Comparison of ENCODE assay signal across 1 fruit fly cellular context in the genomic region with DNA sequence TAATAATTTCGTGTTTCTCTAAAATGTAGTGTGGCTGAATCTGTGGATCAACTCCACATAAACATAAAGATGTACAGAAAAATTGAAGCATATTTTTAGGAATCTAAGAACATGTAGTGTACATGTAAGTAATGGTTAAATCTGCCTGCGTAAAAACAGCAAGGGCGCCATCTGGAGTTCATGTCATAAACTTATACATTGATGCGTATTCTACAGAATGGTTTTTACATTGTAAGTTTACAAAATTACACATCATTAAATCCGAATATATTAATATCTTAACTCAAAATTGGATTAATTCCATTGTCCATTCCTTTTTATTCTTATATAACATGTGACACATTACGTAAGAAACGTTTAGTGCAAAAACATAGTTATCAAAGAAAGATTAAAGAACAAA.
TF ChIP-seq lines count a peak whose summit lies in the region.

No protein-coding gene starts in this region.

TF ChIP-seq in whole organism, embryonic, 481 proteins besides CTCF, POLR2A, EP300 and RAD21 (continued from another document):
- TF ChIP-seq NFAT (GFP tag; IDR thresholded peaks at IDR 0.05; lab: Robert Waterston, UW) (peak; percentile 17; the same call in 1 of the 2 replicates), sna (GFP tag; IDR thresholded peaks at IDR 0.05; lab: Robert Waterston, UW; ENCODE audit: partially characterized antibody) (no peak), Rfx (GFP tag; IDR thresholded peaks at IDR 0.05; lab: Robert Waterston, UW) (peak; percentile 31; the same call in 1 of the 2 replicates), Blimp-1 (GFP tag; optimal IDR thresholded peaks at IDR 0.05; lab: Kevin White, UChicago) (no peak), pho (GFP tag; optimal IDR thresholded peaks at IDR 0.05; lab: Kevin White, UChicago) (peak; percentile 31), CG6854 (GFP tag; optimal IDR thresholded peaks at IDR 0.05; lab: Kevin White, UChicago) (no peak), CG32532 (GFP tag; IDR thresholded peaks at IDR 0.05; lab: Robert Waterston, UW) (peak; percentile 39), Opbp (GFP tag; IDR thresholded peaks at IDR 0.05; lab: Robert Waterston, UW; ENCODE audit: partially characterized antibody) (peak; percentile 56; the same call in 1 of the 3 replicates), CG15696 (tag; optimal IDR thresholded peaks at IDR 0.05; lab: Kevin White, UChicago) (peak; percentile 31), Max (GFP tag; optimal IDR thresholded peaks at IDR 0.05; lab: Kevin White, UChicago) (peak; percentile 13), Abd-B (GFP tag; optimal IDR thresholded peaks at IDR 0.05; lab: Kevin White, UChicago) (peak; percentile 29), Fer1 (GFP tag; optimal IDR thresholded peaks at IDR 0.05; lab: Kevin White, UChicago) (peak; percentile 4), CoRest (tag; optimal IDR thresholded peaks at IDR 0.05; lab: Kevin White, UChicago) (peak; percentile 4), Trl (optimal IDR thresholded peaks at IDR 0.05; lab: Kevin White, UChicago) (no peak), Trl (GFP tag; optimal IDR thresholded peaks at IDR 0.05; lab: Kevin White, UChicago) (peak; percentile 3), dpn (GFP tag; optimal IDR thresholded peaks at IDR 0.05; lab: Kevin White, UChicago) (peak in 1 of 2 experiments; percentile 7), D19A (tag; optimal IDR thresholded peaks at IDR 0.05; lab: Kevin White, UChicago) (peak; percentile 86), CG15011 (GFP tag; optimal IDR thresholded peaks at IDR 0.05; lab: Kevin White, UChicago) (no peak), Dip2 (GFP tag; IDR thresholded peaks at IDR 0.05; lab: Robert Waterston, UW) (peak; percentile 95), CG16779 (GFP tag; IDR thresholded peaks at IDR 0.05; lab: Robert Waterston, UW) (no peak), her (GFP tag; optimal IDR thresholded peaks at IDR 0.05; lab: Kevin White, UChicago) (no peak), abd-A (tag; optimal IDR thresholded peaks at IDR 0.05; lab: Kevin White, UChicago) (no peak), CG42726 (GFP tag; IDR thresholded peaks at IDR 0.05; lab: Robert Waterston, UW; ENCODE audit: partially characterized antibody) (peak; percentile 82), bowl (GFP tag; IDR thresholded peaks at IDR 0.05; lab: Robert Waterston, UW) (no peak), mam (GFP tag; optimal IDR thresholded peaks at IDR 0.05; lab: Kevin White, UChicago) (peak; percentile 12), stwl (tag; optimal IDR thresholded peaks at IDR 0.05; lab: Kevin White, UChicago) (peak; percentile 78), trem (tag; optimal IDR thresholded peaks at IDR 0.05; lab: Kevin White, UChicago) (peak; percentile 39), CG9437 (GFP tag; optimal IDR thresholded peaks at IDR 0.05; lab: Kevin White, UChicago) (peak; percentile 49), bbx (GFP tag; IDR thresholded peaks at IDR 0.05; lab: Robert Waterston, UW; ENCODE audit: partially characterized antibody) (peak; percentile 60; the same call in 1 of the 2 replicates), tgo (GFP tag; IDR thresholded peaks at IDR 0.05; lab: Robert Waterston, UW) (no peak), Hsf (GFP tag; optimal IDR thresholded peaks at IDR 0.05; lab: Kevin White, UChicago) (peak; percentile 17), CG4328 (GFP tag; optimal IDR thresholded peaks at IDR 0.05; lab: Kevin White, UChicago) (no peak), Nf-YC (tag; optimal IDR thresholded peaks at IDR 0.05; lab: Kevin White, UChicago) (peak; percentile 0), CG14710 (tag; optimal IDR thresholded peaks at IDR 0.05; lab: Kevin White, UChicago) (peak; percentile 35), bcd (GFP tag; optimal IDR thresholded peaks at IDR 0.05; lab: Kevin White, UChicago) (peak; percentile 30), amos (GFP tag; IDR thresholded peaks at IDR 0.05; lab: Robert Waterston, UW; ENCODE audit: partially characterized antibody) (peak; percentile 80), sens (GFP tag; lab: Kevin White, UChicago) (peak; percentile 78), CG12104 (GFP tag; optimal IDR thresholded peaks at IDR 0.05; lab: Kevin White, UChicago) (no peak), CG6689 (GFP tag; IDR thresholded peaks at IDR 0.05; lab: Robert Waterston, UW) (no peak), CG14441 (GFP tag; IDR thresholded peaks at IDR 0.05; lab: Robert Waterston, UW) (no peak), Xbp1 (GFP tag; optimal IDR thresholded peaks at IDR 0.05; lab: Kevin White, UChicago) (peak; percentile 42), Stat92E (GFP tag; optimal IDR thresholded peaks at IDR 0.05; lab: Kevin White, UChicago) (peak in 1 of 3 experiments; percentile 22), trh (GFP tag; optimal IDR thresholded peaks at IDR 0.05; lab: Kevin White, UChicago) (no peak), CG4404 (GFP tag; IDR thresholded peaks at IDR 0.05; lab: Robert Waterston, UW) (no peak), Mad (GFP tag; optimal IDR thresholded peaks at IDR 0.05; lab: Kevin White, UChicago) (peak; percentile 7), CG13624 (GFP tag; optimal IDR thresholded peaks at IDR 0.05; lab: Kevin White, UChicago) (peak; percentile 21), CG8290 (GFP tag; optimal IDR thresholded peaks at IDR 0.05; lab: Kevin White, UChicago) (peak; percentile 37), CG8290 (tag; optimal IDR thresholded peaks at IDR 0.05; lab: Kevin White, UChicago) (no peak), CG4820 (GFP tag; optimal IDR thresholded peaks at IDR 0.05; lab: Kevin White, UChicago) (peak; percentile 5), Ets97D (GFP tag; optimal IDR thresholded peaks at IDR 0.05; lab: Kevin White, UChicago) (peak; percentile 30), Hr39 (optimal IDR thresholded peaks at IDR 0.05; lab: Kevin White, UChicago) (no peak), HLH54F (GFP tag; optimal IDR thresholded peaks at IDR 0.05; lab: Kevin White, UChicago) (peak; percentile 9), CG13894 (tag; optimal IDR thresholded peaks at IDR 0.05; lab: Kevin White, UChicago) (peak; percentile 12), Dbx (GFP tag; IDR thresholded peaks at IDR 0.05; lab: Robert Waterston, UW) (peak; percentile 36; the same call in 1 of the 3 replicates), vvl (GFP tag; IDR thresholded peaks at IDR 0.05; lab: Robert Waterston, UW) (peak; percentile 89), CG3838 (GFP tag; optimal IDR thresholded peaks at IDR 0.05; lab: Kevin White, UChicago) (no peak), insv (GFP tag; optimal IDR thresholded peaks at IDR 0.05; lab: Kevin White, UChicago) (peak in 1 of 2 experiments; percentile 57), CG2199 (GFP tag; IDR thresholded peaks at IDR 0.05; lab: Robert Waterston, UW) (peak; percentile 91), grau (tag; optimal IDR thresholded peaks at IDR 0.05; lab: Kevin White, UChicago) (peak; percentile 20), ac (GFP tag; optimal IDR thresholded peaks at IDR 0.05; lab: Kevin White, UChicago) (no peak), caup (GFP tag; optimal IDR thresholded peaks at IDR 0.05; lab: Kevin White, UChicago; ENCODE audit: severe bottlenecking) (no peak), CG10267 (tag; optimal IDR thresholded peaks at IDR 0.05; lab: Kevin White, UChicago) (peak; percentile 46), lola (GFP tag; optimal IDR thresholded peaks at IDR 0.05; lab: Kevin White, UChicago) (peak in 1 of 3 experiments; percentile 1), CG17361 (GFP tag; IDR thresholded peaks at IDR 0.05; lab: Robert Waterston, UW) (peak; percentile 28; the same call in 1 of the 3 replicates), phol (tag; optimal IDR thresholded peaks at IDR 0.05; lab: Kevin White, UChicago) (peak; percentile 9), nmo (GFP tag; optimal IDR thresholded peaks at IDR 0.05; lab: Kevin White, UChicago) (peak; percentile 15), CG9817 (tag; optimal IDR thresholded peaks at IDR 0.05; lab: Kevin White, UChicago) (peak; percentile 22), B-H2 (GFP tag; optimal IDR thresholded peaks at IDR 0.05; lab: Kevin White, UChicago) (peak; percentile 7), D19B (GFP tag; optimal IDR thresholded peaks at IDR 0.05; lab: Kevin White, UChicago) (no peak), kay (GFP tag; optimal IDR thresholded peaks at IDR 0.05; lab: Kevin White, UChicago) (peak; percentile 42), ems (GFP tag; optimal IDR thresholded peaks at IDR 0.05; lab: Kevin White, UChicago) (no peak), pita (GFP tag; optimal IDR thresholded peaks at IDR 0.05; lab: Kevin White, UChicago) (peak; percentile 62), CG4854 (GFP tag; optimal IDR thresholded peaks at IDR 0.05; lab: Kevin White, UChicago) (peak; percentile 32), eve (GFP tag; optimal IDR thresholded peaks at IDR 0.05; lab: Kevin White, UChicago) (no peak), knrl (GFP tag; IDR thresholded peaks at IDR 0.05; lab: Robert Waterston, UW; ENCODE audit: partially characterized antibody) (peak; percentile 72), Ets65A (GFP tag; lab: Kevin White, UChicago) (peak; percentile 85), CG16815 (GFP tag; optimal IDR thresholded peaks at IDR 0.05; lab: Kevin White, UChicago) (no peak), CG15601 (tag; optimal IDR thresholded peaks at IDR 0.05; lab: Kevin White, UChicago) (peak; percentile 45), CG12219 (GFP tag; optimal IDR thresholded peaks at IDR 0.05; lab: Kevin White, UChicago) (no peak), CG33213 (GFP tag; optimal IDR thresholded peaks at IDR 0.05; lab: Kevin White, UChicago) (peak; percentile 44), CG15514 (GFP tag; optimal IDR thresholded peaks at IDR 0.05; lab: Kevin White, UChicago) (peak; percentile 11)
TF ChIP-seq in whole organism, embryonic: peak in this region for 67.
